Worm (Caenorhabditis elegans) whole organism, mixed stage, embryonic: ENCODE results near the gene sec-16A.1.

Experiments used
- bed-3 ChIP-seq: fragments of 200-800 bp; sonication (Bioruptor generic); optimal IDR thresholded peaks from 3 replicates; lab custom pipeline; 2018; ENCODE audit warnings: mild to moderate bottlenecking, missing genetic modification characterization, moderate library complexity, missing compliant biosample characterization
- ces-1 ChIP-seq: fragments of 150-350 bp; optimal IDR thresholded peaks from 2 replicates; lab custom pipeline; 2014; ENCODE audit warnings: missing biosample characterization, missing genetic modification reagents, missing genetic modification characterization
- lsy-2 ChIP-seq: fragments of 150-350 bp; optimal IDR thresholded peaks from 2 replicates; lab custom pipeline; 2014; ENCODE audit warnings: missing biosample characterization, missing genetic modification characterization
- mep-1 ChIP-seq: fragments of 150-350 bp; optimal IDR thresholded peaks from 2 replicates; lab custom pipeline; 2017; ENCODE audit warnings: missing biosample characterization, missing genetic modification reagents, missing genetic modification characterization, inconsistent platforms
- nhr-237 ChIP-seq: fragments of 150-350 bp; optimal IDR thresholded peaks from 2 replicates; lab custom pipeline; 2014; ENCODE audit warnings: missing biosample characterization, missing genetic modification characterization
- nhr-76 ChIP-seq: sonication (generic microtip); optimal IDR thresholded peaks from 2 replicates; lab custom pipeline; 2017; ENCODE audit warnings: missing biosample characterization, missing genetic modification characterization
- snpc-4 ChIP-seq: fragments of 150-350 bp; optimal IDR thresholded peaks from 2 replicates; lab custom pipeline; 2014; ENCODE audit warnings: missing biosample characterization, missing genetic modification characterization
- sptf-1 ChIP-seq: sonication (generic microtip); optimal IDR thresholded peaks from 2 replicates; lab custom pipeline; 2017; ENCODE audit warnings: mild to moderate bottlenecking, missing genetic modification characterization, moderate library complexity, missing compliant biosample characterization
- tbx-8 ChIP-seq: fragments of 200-800 bp; sonication (Bioruptor generic); optimal IDR thresholded peaks from 2 replicates; lab custom pipeline; 2018; ENCODE audit warnings: mild to moderate bottlenecking, missing genetic modification characterization, moderate library complexity, missing compliant biosample characterization
- unc-120 ChIP-seq: sonication (generic microtip); optimal IDR thresholded peaks from 2 replicates; lab custom pipeline; 2017; ENCODE audit warnings: missing genetic modification characterization, missing compliant biosample characterization; ENCODE audit not compliant: poor library complexity, severe bottlenecking
- unc-62 ChIP-seq: fragments of 150-350 bp; optimal IDR thresholded peaks from 2 replicates; lab custom pipeline; 2014; ENCODE audit warnings: missing biosample characterization, missing genetic modification reagents, missing genetic modification characterization

DNA sequence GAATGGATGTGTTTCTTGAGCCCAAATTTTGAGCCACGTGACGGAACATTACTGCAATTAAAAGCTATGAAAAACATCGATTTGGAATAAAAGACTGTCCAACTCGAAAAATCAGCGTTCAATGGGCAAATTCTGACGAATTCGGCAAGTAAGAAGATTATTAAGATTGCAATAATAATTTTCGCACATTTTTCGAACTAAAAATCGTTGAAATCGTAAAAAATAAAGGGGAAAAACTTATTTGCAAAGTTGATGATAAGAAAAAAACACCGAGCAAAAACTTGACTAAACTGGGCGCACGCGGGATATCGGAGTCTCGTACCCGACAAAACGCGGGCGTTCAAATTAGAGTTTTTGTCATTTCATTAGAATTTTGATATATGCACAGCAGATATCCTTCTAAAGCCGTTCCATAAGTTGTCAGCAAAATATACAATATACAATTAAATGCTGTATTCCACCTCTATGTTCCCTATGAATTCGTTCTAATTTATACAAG lies 36.3 kb upstream of the sec-16A.1 start, which contains the start of the genes mccc-2 and mrpl-44:
- TF ChIP-seq unc-62 (GFP tag; lab: Kevin White, UChicago) (no peak), nhr-237 (no peak), lsy-2 (tag; lab: Kevin White, UChicago) (no peak), bed-3 (no peak), sptf-1 (no peak), ces-1 (GFP tag; lab: Kevin White, UChicago) (no peak), snpc-4 (tag; lab: Kevin White, UChicago) (no peak), nhr-76 (tag; lab: Kevin White, UChicago) (no peak), mep-1 (tag; lab: Kevin White, UChicago) (no peak), unc-120 (no peak), tbx-8 (no peak)
